Fruit fly (Drosophila melanogaster): ENCODE results near the gene baz.

DNA sequence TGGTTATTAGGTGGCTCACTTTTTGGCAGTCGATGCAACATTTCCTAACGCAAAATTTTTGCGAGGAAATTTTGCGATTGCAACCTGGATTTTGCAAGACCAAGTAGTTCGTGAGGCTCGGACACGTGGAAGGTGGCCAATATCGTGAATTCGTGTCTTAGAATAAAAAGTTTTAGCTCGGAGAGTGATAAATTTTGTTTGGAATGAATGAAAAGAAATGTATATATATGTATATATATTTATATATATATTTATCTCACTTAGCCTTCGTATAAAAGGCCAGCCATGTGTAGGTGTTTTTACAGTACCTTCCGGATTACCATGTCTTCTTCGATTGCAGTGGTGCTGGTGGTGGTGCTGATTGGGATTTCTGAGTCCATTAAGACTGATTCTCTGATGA, 52.2 kb downstream of the baz start, which contains the start of gene CG18258:
- TF ChIP-seq CG30431 (GFP tag; optimal IDR thresholded peaks at IDR 0.05), result no peak
- no peak for TF ChIP-seq Dll (GFP tag; IDR thresholded peaks at IDR 0.05; ENCODE audit: partially characterized antibody)
- no peak for TF ChIP-seq CG8388 (GFP tag; optimal IDR thresholded peaks at IDR 0.05)

Measured in whole organism, embryonic.